Worm (Caenorhabditis elegans): ENCODE results near the gene Y75B8A.6.

Gene Y75B8A.6

DNA sequence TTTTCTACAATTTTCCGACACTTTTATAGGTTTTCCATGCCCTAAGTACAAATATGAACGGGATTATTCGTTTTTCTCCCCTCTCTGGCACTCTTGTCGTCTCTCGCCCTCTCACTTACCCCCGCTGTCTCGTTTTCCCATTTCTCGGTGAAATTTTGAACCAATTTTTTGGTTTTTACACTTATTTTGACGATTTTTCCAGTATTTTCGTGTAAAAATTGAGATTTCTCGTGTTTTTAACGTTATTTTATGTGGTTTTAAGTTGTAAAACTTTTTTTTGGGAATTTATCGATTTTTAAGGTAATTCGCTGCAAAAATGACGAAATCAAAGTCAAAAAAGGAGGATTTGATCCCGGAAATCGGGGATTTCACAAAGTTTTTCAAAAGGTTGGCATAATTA is 22.5 kb upstream of the Y75B8A.6 start, which contains the start of gene Y75B8A.7:
TSS of gene Y75B8A.7 (plus strand) at position 301 of the 400 bp plus-strand sequence.
- TF ChIP-seq F13H6.1 (tag; optimal IDR thresholded peaks at IDR 0.05) (no peak), fos-1 (tag; optimal IDR thresholded peaks at IDR 0.05) (no peak), nhr-21 (tag; optimal IDR thresholded peaks at IDR 0.05) (no peak), elt-3 (tag; optimal IDR thresholded peaks at IDR 0.05) (no peak), zag-1 (tag; optimal IDR thresholded peaks at IDR 0.05) (no peak), lin-11 (tag; optimal IDR thresholded peaks at IDR 0.05) (no peak), ZK546.5 (tag; optimal IDR thresholded peaks at IDR 0.05) (no peak), ceh-82 (tag; optimal IDR thresholded peaks at IDR 0.05) (no peak), mab-5 (tag; optimal IDR thresholded peaks at IDR 0.05) (no peak)

- TF ChIP-seq nhr-12 (tag; optimal IDR thresholded peaks at IDR 0.05): no peak
- no peak for TF ChIP-seq snpc-4 (tag; optimal IDR thresholded peaks at IDR 0.05)
- TF ChIP-seq ceh-16 (tag; optimal IDR thresholded peaks at IDR 0.05): no peak
- TF ChIP-seq sma-3 (GFP tag; optimal IDR thresholded peaks at IDR 0.05): peak; percentile 21
- TF ChIP-seq lin-13 (GFP tag; optimal IDR thresholded peaks at IDR 0.05): peak; percentile 65
- no peak for TF ChIP-seq lin-39 (tag; optimal IDR thresholded peaks at IDR 0.05)
- no peak for TF ChIP-seq egl-27 (tag; optimal IDR thresholded peaks at IDR 0.05)
- peak; percentile 73 for TF ChIP-seq crh-2 (tag; optimal IDR thresholded peaks at IDR 0.05)
- TF ChIP-seq ztf-11 (tag; optimal IDR thresholded peaks at IDR 0.05): no peak
- no peak for TF ChIP-seq elt-1 (tag; optimal IDR thresholded peaks at IDR 0.05)
- TF ChIP-seq unc-39 (tag; optimal IDR thresholded peaks at IDR 0.05): no peak
- no peak for TF ChIP-seq zag-1 (tag; optimal IDR thresholded peaks at IDR 0.05)
- TF ChIP-seq nhr-23 (tag; optimal IDR thresholded peaks at IDR 0.05): no peak
- peak; percentile 6 for TF ChIP-seq nhr-129 (tag; optimal IDR thresholded peaks at IDR 0.05)
- TF ChIP-seq Y55F3AM.14 (GFP tag; optimal IDR thresholded peaks at IDR 0.05): no peak
- no peak for TF ChIP-seq nhr-6 (tag; optimal IDR thresholded peaks at IDR 0.05)
- peak; percentile 75 for TF ChIP-seq C34F6.9 (tag; optimal IDR thresholded peaks at IDR 0.05)
- no peak for TF ChIP-seq unc-62 (GFP tag; optimal IDR thresholded peaks at IDR 0.05)
- no peak for TF ChIP-seq skn-1 (tag; optimal IDR thresholded peaks at IDR 0.05)
- TF ChIP-seq unc-55 (GFP tag; optimal IDR thresholded peaks at IDR 0.05): peak; percentile 81
- no peak for TF ChIP-seq nhr-10 (tag; optimal IDR thresholded peaks at IDR 0.05)
- no peak for TF ChIP-seq mab-5 (tag; optimal IDR thresholded peaks at IDR 0.05)
- TF ChIP-seq lin-11 (tag; optimal IDR thresholded peaks at IDR 0.05): no peak
- TF ChIP-seq F13H6.1 (tag; optimal IDR thresholded peaks at IDR 0.05): peak; percentile 3
- TF ChIP-seq peb-1 (tag; optimal IDR thresholded peaks at IDR 0.05): no peak
- no peak for TF ChIP-seq nhr-11 (tag; optimal IDR thresholded peaks at IDR 0.05)
- no peak for TF ChIP-seq ztf-1 (GFP tag; conservative IDR thresholded peaks at IDR 0.05)
- peak; percentile 12 to 79 for TF ChIP-seq lsy-2 (tag; optimal IDR thresholded peaks at IDR 0.05)
- no peak for TF ChIP-seq alr-1 (tag; optimal IDR thresholded peaks at IDR 0.05)
- TF ChIP-seq gmeb-1 (tag; optimal IDR thresholded peaks at IDR 0.05): peak; percentile 94
- TF ChIP-seq sem-4 (tag; optimal IDR thresholded peaks at IDR 0.05): peak; percentile 33
- TF ChIP-seq ZK546.5 (tag; optimal IDR thresholded peaks at IDR 0.05): no peak
- TF ChIP-seq elt-3 (tag; optimal IDR thresholded peaks at IDR 0.05): no peak
- no peak for TF ChIP-seq dmd-4 (tag; optimal IDR thresholded peaks at IDR 0.05)
- peak; percentile 22 for TF ChIP-seq nhr-25 (tag; optimal IDR thresholded peaks at IDR 0.05)
- TF ChIP-seq nhr-21 (tag; optimal IDR thresholded peaks at IDR 0.05): no peak
- TF ChIP-seq ceh-82 (tag; optimal IDR thresholded peaks at IDR 0.05): no peak
- TF ChIP-seq ama-1 (optimal IDR thresholded peaks at IDR 0.05): no peak
- TF ChIP-seq nhr-237 (tag; optimal IDR thresholded peaks at IDR 0.05): no peak
- no peak for TF ChIP-seq nhr-77 (tag; optimal IDR thresholded peaks at IDR 0.05)
- TF ChIP-seq ztf-4 (tag; optimal IDR thresholded peaks at IDR 0.05): no peak
These were observed 22.0 kb upstream of the Y75B8A.6 start for ce11 chrIII:12152157-12152556.

- no peak for TF ChIP-seq ztf-11 (tag; optimal IDR thresholded peaks at IDR 0.05)
- no peak for TF ChIP-seq mdl-1 (tag; optimal IDR thresholded peaks at IDR 0.05)
- no peak for TF ChIP-seq unc-39 (tag; optimal IDR thresholded peaks at IDR 0.05)
- no peak for TF ChIP-seq ztf-4 (tag; optimal IDR thresholded peaks at IDR 0.05)
- no peak for TF ChIP-seq Y55F3AM.14 (GFP tag; optimal IDR thresholded peaks at IDR 0.05)
- no peak for TF ChIP-seq alr-1 (tag; optimal IDR thresholded peaks at IDR 0.05)
These were observed 21.0 kb upstream of the Y75B8A.6 start for ce11 chrIII:12151100-12151499.
